Worm (Caenorhabditis elegans): ENCODE data around the gene srlf-24.

The srlf-24 gene

ce11 chrIV:11112641-11113040, 7.0 kb upstream of the srlf-24 start, which contains the start of gene clc-9:
clc-9 (plus strand) TSS chrIV:11112941.
- TF ChIP-seq ceh-18 (tag; optimal IDR thresholded peaks at IDR 0.05) (no peak), K02D7.2 (tag; optimal IDR thresholded peaks at IDR 0.05) (no peak)

- no peak for TF ChIP-seq Y22D7AL.16 (tag; optimal IDR thresholded peaks at IDR 0.05)
- no peak for TF ChIP-seq ceh-34 (tag; optimal IDR thresholded peaks at IDR 0.05)
- no peak for TF ChIP-seq pha-2 (tag; optimal IDR thresholded peaks at IDR 0.05)
- TF ChIP-seq pros-1 (tag; optimal IDR thresholded peaks at IDR 0.05) = no peak
- TF ChIP-seq K09A11.1 (tag; optimal IDR thresholded peaks at IDR 0.05; ENCODE audit: insufficient read depth) = no peak
Measured at ce11 chrIV:11111898-11112297, 6.3 kb upstream of the srlf-24 start.

ce11 chrIV:11110995-11111619, 5.5 kb upstream of the srlf-24 start, which contains the start of gene rps-5:
rps-5 (minus strand) TSS chrIV:11111045.
- TF ChIP-seq nfya-1 (tag; optimal IDR thresholded peaks at IDR 0.05) (peak; percentile 62), C38D4.7 (GFP tag; optimal IDR thresholded peaks at IDR 0.05) (no peak), elt-2 (tag; optimal IDR thresholded peaks at IDR 0.05) (no peak), ets-4 (tag; optimal IDR thresholded peaks at IDR 0.05) (no peak), ceh-30 (tag; optimal IDR thresholded peaks at IDR 0.05) (no peak), unc-3 (GFP tag; conservative IDR thresholded peaks at IDR 0.05) (no peak), unc-3 (tag; optimal IDR thresholded peaks at IDR 0.05) (no peak), unc-55 (GFP tag; optimal IDR thresholded peaks at IDR 0.05) (peak; percentile 12), dve-1 (tag; optimal IDR thresholded peaks at IDR 0.05) (no peak), unc-42 (tag; optimal IDR thresholded peaks at IDR 0.05) (peak; percentile 72), pros-1 (tag; optimal IDR thresholded peaks at IDR 0.05) (no peak)

DNA sequence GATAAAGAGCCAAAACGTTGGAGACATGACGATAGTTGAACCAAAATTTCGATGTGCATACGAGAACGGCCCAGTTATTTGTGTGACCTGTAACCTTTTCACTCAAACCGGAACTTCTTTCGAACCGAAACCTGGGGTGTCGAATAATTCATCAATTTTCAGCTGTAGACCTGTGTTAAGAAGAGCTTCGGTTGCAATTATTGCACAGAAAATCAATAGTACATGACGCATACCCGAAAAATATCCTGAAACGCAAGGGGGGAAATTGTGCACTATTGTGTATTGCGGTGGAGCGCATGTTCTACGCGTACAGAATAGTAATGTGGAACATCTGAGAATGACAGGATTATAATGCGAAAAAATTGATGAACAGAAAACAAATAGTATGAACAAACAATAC, 4.1 kb upstream of the srlf-24 start, which contains the start of gene pigk-1:
Gene pigk-1, minus strand, starts transcription at position 248 of the 400 bp plus-strand sequence.
- TF ChIP-seq hlh-13 (GFP tag; optimal IDR thresholded peaks at IDR 0.05) (no peak), ceh-6 (GFP tag; optimal IDR thresholded peaks at IDR 0.05) (no peak), sdc-2 (tag; optimal IDR thresholded peaks at IDR 0.05) (no peak), ref-2 (tag; optimal IDR thresholded peaks at IDR 0.05) (no peak), fkh-10 (GFP tag; optimal IDR thresholded peaks at IDR 0.05) (no peak)

DNA sequence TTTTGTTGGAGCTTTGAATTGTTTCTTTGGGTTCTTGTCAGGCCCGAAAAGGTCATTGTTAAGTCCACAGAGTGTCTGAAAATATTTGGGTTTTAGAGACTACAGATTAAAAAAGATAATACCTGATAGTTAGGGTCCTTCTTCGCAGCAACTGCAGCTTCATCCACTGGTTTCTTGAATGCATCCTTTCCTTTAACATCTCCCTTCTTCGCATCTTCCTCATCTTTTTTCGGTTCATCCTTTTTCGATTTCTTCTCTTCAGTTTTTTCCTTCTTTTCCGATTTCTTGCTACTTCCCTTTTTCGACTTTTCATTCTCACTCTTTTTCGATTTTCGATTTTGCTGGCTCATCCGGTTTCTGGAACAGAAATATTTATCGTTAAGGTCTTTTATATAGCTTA, 2.1 kb downstream of the srlf-24 start:
- TF ChIP-seq nhr-11 (tag; optimal IDR thresholded peaks at IDR 0.05) (peak; percentile 79), tbx-7 (tag; optimal IDR thresholded peaks at IDR 0.05) (no peak)

- TF ChIP-seq pax-1 (tag; optimal IDR thresholded peaks at IDR 0.05) = no peak
- no peak for TF ChIP-seq npax-4 (tag; optimal IDR thresholded peaks at IDR 0.05)
- TF ChIP-seq pha-4 (tag; optimal IDR thresholded peaks at IDR 0.05) = no peak
- TF ChIP-seq zip-5 (tag; optimal IDR thresholded peaks at IDR 0.05) = no peak
- TF ChIP-seq ceh-19 (GFP tag; optimal IDR thresholded peaks at IDR 0.05) = no peak
- no peak for TF ChIP-seq pros-1 (tag; optimal IDR thresholded peaks at IDR 0.05)
- no peak for TF ChIP-seq ceh-48 (tag; optimal IDR thresholded peaks at IDR 0.05)
- TF ChIP-seq pqm-1 (tag; optimal IDR thresholded peaks at IDR 0.05) = no peak
- no peak for TF ChIP-seq pat-9 (tag; optimal IDR thresholded peaks at IDR 0.05)
- TF ChIP-seq unc-55 (GFP tag; optimal IDR thresholded peaks at IDR 0.05) = no peak
- no peak for TF ChIP-seq ceh-14 (tag; optimal IDR thresholded peaks at IDR 0.05)
- TF ChIP-seq fkh-10 (GFP tag; optimal IDR thresholded peaks at IDR 0.05) = no peak
- no peak for TF ChIP-seq ceh-22 (tag; optimal IDR thresholded peaks at IDR 0.05)
- TF ChIP-seq ceh-30 (tag; optimal IDR thresholded peaks at IDR 0.05) = no peak
- TF ChIP-seq hlh-13 (GFP tag; optimal IDR thresholded peaks at IDR 0.05) = no peak
- no peak for TF ChIP-seq madf-2 (tag; optimal IDR thresholded peaks at IDR 0.05)
- no peak for TF ChIP-seq hlh-15 (tag; optimal IDR thresholded peaks at IDR 0.05)
- no peak for TF ChIP-seq nhr-11 (tag; optimal IDR thresholded peaks at IDR 0.05)
- TF ChIP-seq pha-2 (tag; optimal IDR thresholded peaks at IDR 0.05) = no peak
Measured at ce11 chrIV:11102608-11103007, 3.0 kb downstream of the srlf-24 start, which contains the start of gene srlf-17. srlf-17 (minus strand) TSS chrIV:11102708.

All from whole organism, late embryonic.